Fruit fly (Drosophila melanogaster) whole organism, pupa: Measurements from ENCODE around the gene MED15.

Source experiments
- CG10348 ChIP-seq: fragments of 200-800 bp; sonication (Bioruptor generic); IDR thresholded peaks from 2 replicates; pipeline ENCODE4 v1.3.6; 2022; ENCODE audit warnings: missing biosample characterization, missing genetic modification characterization
- CG12605 ChIP-seq: fragments of 200-800 bp; sonication (Bioruptor generic); IDR thresholded peaks from 2 replicates; pipeline ENCODE4 v1.3.6; 2022; ENCODE audit warnings: missing biosample characterization, missing genetic modification characterization
- CG13204 ChIP-seq: fragments of 200-800 bp; sonication (Bioruptor generic); optimal IDR thresholded peaks from 2 replicates; lab custom pipeline; 2018; ENCODE audit warnings: missing biosample characterization, mild to moderate bottlenecking, missing genetic modification characterization, moderate library complexity
- CG14655 ChIP-seq: fragments of 200-800 bp; sonication (Bioruptor generic); optimal IDR thresholded peaks from 3 replicates; lab custom pipeline; 2017; ENCODE audit warnings: mild to moderate bottlenecking, missing biosample characterization, missing genetic modification reagents, missing genetic modification characterization
- CG15710 ChIP-seq: fragments of 200-800 bp; sonication (Bioruptor generic); optimal IDR thresholded peaks from 2 replicates; lab custom pipeline; 2018; ENCODE audit warnings: missing biosample characterization, mild to moderate bottlenecking, missing genetic modification characterization, moderate library complexity
- CG17806 ChIP-seq: fragments of 200-800 bp; sonication (Bioruptor generic); optimal IDR thresholded peaks from 2 replicates; lab custom pipeline; 2018; ENCODE audit warnings: missing biosample characterization, mild to moderate bottlenecking, missing genetic modification characterization, moderate library complexity
- CG32121 ChIP-seq: fragments of 200-800 bp; sonication (Bioruptor generic); IDR thresholded peaks from 2 replicates; pipeline ENCODE4 v1.3.6; 2022; ENCODE audit warnings: missing biosample characterization, missing genetic modification characterization
- CG34367 ChIP-seq: fragments of 200-800 bp; sonication (Bioruptor generic); optimal IDR thresholded peaks from 2 replicates; lab custom pipeline; 2018; ENCODE audit warnings: missing biosample characterization, mild to moderate bottlenecking, missing genetic modification characterization
- CG4496 ChIP-seq: fragments of 200-800 bp; sonication (Bioruptor generic); IDR thresholded peaks from 3 replicates; pipeline ENCODE4 v1.3.6; 2022; ENCODE audit warnings: missing biosample characterization, missing genetic modification characterization
- CG8159 ChIP-seq: fragments of 200-800 bp; sonication (Bioruptor generic); optimal IDR thresholded peaks from 3 replicates; lab custom pipeline; 2018; ENCODE audit warnings: missing biosample characterization, mild to moderate bottlenecking, missing genetic modification characterization, moderate library complexity
- CG8301 ChIP-seq: fragments of 200-800 bp; sonication (Bioruptor generic); optimal IDR thresholded peaks from 2 replicates; lab custom pipeline; 2018; ENCODE audit warnings: missing biosample characterization, mild to moderate bottlenecking, missing genetic modification characterization
- CG9948 ChIP-seq: fragments of 200-800 bp; sonication (Bioruptor generic); optimal IDR thresholded peaks from 2 replicates; lab custom pipeline; 2018; ENCODE audit warnings: missing biosample characterization, mild to moderate bottlenecking, missing genetic modification characterization, moderate library complexity
- D1 ChIP-seq: fragments of 200-800 bp; sonication (Bioruptor generic); optimal IDR thresholded peaks from 2 replicates; lab custom pipeline; 2018; ENCODE audit warnings: missing biosample characterization, mild to moderate bottlenecking, missing genetic modification characterization, moderate library complexity
- EcR ChIP-seq: fragments of 200-800 bp; sonication (Bioruptor generic); optimal IDR thresholded peaks from 3 replicates; lab custom pipeline; 2019; ENCODE audit warnings: missing biosample characterization, missing genetic modification characterization, mild to moderate bottlenecking, moderate library complexity, missing genetic modification reagents
- Ets98B ChIP-seq: fragments of 200-800 bp; sonication (Bioruptor generic); IDR thresholded peaks from 2 replicates; pipeline ENCODE4 v1.3.6; 2022; ENCODE audit warnings: missing biosample characterization, missing genetic modification characterization
- Pif1A ChIP-seq: fragments of 200-800 bp; sonication (Bioruptor generic); optimal IDR thresholded peaks from 3 replicates; lab custom pipeline; 2016; ENCODE audit warnings: missing biosample characterization, missing genetic modification characterization
- Pif1B ChIP-seq: fragments of 200-800 bp; sonication (Bioruptor generic); optimal IDR thresholded peaks from 3 replicates; lab custom pipeline; 2016; ENCODE audit warnings: missing biosample characterization, missing genetic modification characterization
- Snoo ChIP-seq: fragments of 200-800 bp; sonication (Bioruptor generic); optimal IDR thresholded peaks from 3 replicates; lab custom pipeline; 2017; ENCODE audit warnings: missing biosample characterization, mild to moderate bottlenecking, missing genetic modification characterization, inconsistent platforms
- fd96Ca ChIP-seq: fragments of 200-800 bp; sonication (Bioruptor generic); IDR thresholded peaks from 3 replicates; pipeline ENCODE4 v1.3.6; 2022; ENCODE audit warnings: missing biosample characterization, missing genetic modification characterization
- gl ChIP-seq: fragments of 200-800 bp; sonication (Bioruptor generic); optimal IDR thresholded peaks from 2 replicates; lab custom pipeline; 2018; ENCODE audit warnings: missing biosample characterization, mild to moderate bottlenecking, missing genetic modification characterization
- rn ChIP-seq: fragments of 200-800 bp; sonication (Bioruptor generic); IDR thresholded peaks from 2 replicates; pipeline ENCODE4 v1.3.6; 2022; ENCODE audit warnings: missing biosample characterization, missing genetic modification characterization

MED15 gene

dm6 chr2L:514124-514818 lies 41.5 kb downstream of the MED15 start:
- TF ChIP-seq EcR (GFP tag; lab: Kevin White, UChicago) (no peak), Pif1B (no peak), CG34367 (no peak), CG14655 (no peak), CG8159 (tag; lab: Kevin White, UChicago) (no peak), Ets98B (GFP tag; lab: Robert Waterston, UW) (no peak), CG17806 (no peak), CG12605 (GFP tag; lab: Robert Waterston, UW) (no peak), CG13204 (GFP tag; lab: Kevin White, UChicago) (no peak), CG9948 (tag; lab: Kevin White, UChicago) (no peak)

DNA sequence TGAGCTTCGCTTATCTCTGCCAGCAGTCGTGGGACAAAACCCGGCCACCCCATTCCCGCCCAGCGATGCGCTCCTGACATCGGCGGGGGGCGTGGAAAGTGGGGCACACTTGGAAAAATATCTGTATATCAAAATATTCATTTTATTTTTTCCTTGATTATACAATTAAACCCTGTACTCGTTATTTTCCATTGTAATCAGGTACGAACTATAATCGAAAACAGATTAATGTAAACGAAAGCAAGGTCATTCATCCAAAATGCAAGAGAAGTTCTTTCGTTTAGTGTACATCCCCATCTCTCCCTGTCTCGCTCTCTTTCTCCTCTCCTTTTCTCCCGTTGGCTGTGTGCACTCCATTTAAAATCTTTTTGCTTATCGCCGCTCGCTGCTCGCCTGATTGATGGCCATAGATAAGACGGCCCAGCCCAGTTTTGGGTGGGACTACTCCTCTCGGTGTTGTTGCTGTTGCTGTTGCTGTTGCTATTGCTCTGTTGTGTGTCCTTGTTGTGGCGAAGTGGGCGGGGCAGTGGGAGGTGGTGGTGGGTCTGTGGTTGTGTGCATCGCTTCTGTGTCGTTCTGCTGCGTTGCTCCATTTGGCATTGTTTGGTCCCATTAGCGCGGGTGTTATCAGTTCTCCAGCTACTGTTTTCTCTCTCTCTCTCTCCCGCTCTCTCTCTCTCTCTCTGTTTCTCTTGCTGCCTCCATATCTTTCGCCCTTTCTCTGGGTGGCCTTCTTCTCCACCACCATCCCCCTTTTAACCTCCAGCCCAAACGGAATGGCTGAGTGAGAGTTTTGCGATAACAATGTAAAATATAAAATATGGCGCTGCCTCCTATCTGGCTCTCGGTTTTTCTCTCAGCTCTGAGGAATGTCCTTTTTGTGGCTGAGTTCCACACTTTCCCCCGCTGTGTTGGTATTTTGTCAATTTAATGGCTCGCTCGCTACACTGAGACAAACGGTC lies 43.5 kb downstream of the MED15 start:
- peak; percentile 72 for TF ChIP-seq fd96Ca
- peak; percentile 87 for TF ChIP-seq CG8159 (tag; lab: Kevin White, UChicago)
- TF ChIP-seq EcR (GFP tag; lab: Kevin White, UChicago) = no peak
- no peak for TF ChIP-seq CG12605 (GFP tag; lab: Robert Waterston, UW)
- TF ChIP-seq CG10348 (GFP tag; lab: Robert Waterston, UW) = no peak
- peak; percentile 64; the same call in 1 of the 2 replicates for TF ChIP-seq CG32121 (GFP tag; lab: Robert Waterston, UW)
- peak; percentile 62 for TF ChIP-seq CG34367
- TF ChIP-seq Pif1A (GFP tag; lab: Kevin White, UChicago) = peak; percentile 49
- peak; percentile 83 for TF ChIP-seq CG4496 (GFP tag; lab: Robert Waterston, UW)
- peak; percentile 72 for TF ChIP-seq Snoo (tag; lab: Kevin White, UChicago)
- peak; percentile 74 for TF ChIP-seq CG15710 (tag; lab: Kevin White, UChicago)
- TF ChIP-seq gl (tag; lab: Kevin White, UChicago) = peak; percentile 67
- peak; percentile 82 for TF ChIP-seq CG9948 (tag; lab: Kevin White, UChicago)
- TF ChIP-seq Pif1B = peak; percentile 24
- TF ChIP-seq Ets98B (GFP tag; lab: Robert Waterston, UW) = peak; percentile 67
- TF ChIP-seq CG14655 = peak; percentile 73
- TF ChIP-seq rn (GFP tag; lab: Robert Waterston, UW) = no peak
- TF ChIP-seq CG17806 = peak; percentile 80
- TF ChIP-seq CG13204 (GFP tag; lab: Kevin White, UChicago) = no peak
- peak; percentile 67 for TF ChIP-seq CG8301 (tag; lab: Kevin White, UChicago)
- TF ChIP-seq D1 = no peak

DNA sequence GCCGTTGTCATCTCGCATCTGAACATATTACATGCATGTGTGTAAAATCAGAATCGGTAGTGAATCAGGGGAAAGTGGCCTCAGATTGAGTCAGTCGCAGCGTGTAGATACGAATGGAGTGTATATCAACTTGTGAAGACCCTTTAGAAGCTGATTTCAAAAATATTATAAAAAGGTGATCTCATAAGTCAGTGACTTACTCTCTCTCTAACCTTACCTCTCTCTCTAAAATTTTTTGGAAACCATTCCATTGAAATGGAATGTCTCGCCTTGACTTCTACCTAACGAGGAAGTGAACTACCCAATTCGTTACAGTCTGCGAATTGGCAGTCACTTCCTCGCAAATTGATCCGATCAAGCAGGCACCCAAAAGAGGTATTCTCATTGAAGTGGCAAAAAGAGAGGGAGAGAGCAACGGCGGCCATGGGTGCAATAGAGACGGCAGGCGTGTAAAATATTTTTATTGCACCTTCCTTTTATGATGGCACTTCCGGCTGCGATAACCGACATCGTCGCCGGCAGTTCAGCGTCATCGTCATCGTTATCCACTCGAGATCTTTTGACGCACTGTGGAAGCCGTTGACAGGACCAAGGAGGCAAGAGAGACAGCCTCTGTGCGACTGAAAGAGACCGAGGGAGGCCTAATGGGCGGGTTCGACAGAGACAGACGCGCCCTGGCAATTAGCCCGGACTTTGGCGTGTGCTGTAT lies 45.3 kb downstream of the MED15 start:
- no peak for TF ChIP-seq CG8301 (tag; lab: Kevin White, UChicago)
- no peak for TF ChIP-seq D1
- TF ChIP-seq EcR (GFP tag; lab: Kevin White, UChicago) = no peak
- peak; percentile 16 for TF ChIP-seq Snoo (tag; lab: Kevin White, UChicago)
- no peak for TF ChIP-seq CG34367
- TF ChIP-seq CG8159 (tag; lab: Kevin White, UChicago) = peak; percentile 45
- no peak for TF ChIP-seq gl (tag; lab: Kevin White, UChicago)
- TF ChIP-seq CG13204 (GFP tag; lab: Kevin White, UChicago) = no peak
- no peak for TF ChIP-seq fd96Ca
- no peak for TF ChIP-seq CG12605 (GFP tag; lab: Robert Waterston, UW)
- peak; percentile 19 for TF ChIP-seq CG9948 (tag; lab: Kevin White, UChicago)
- no peak for TF ChIP-seq Ets98B (GFP tag; lab: Robert Waterston, UW)
- no peak for TF ChIP-seq CG14655
- TF ChIP-seq CG10348 (GFP tag; lab: Robert Waterston, UW) = no peak
- peak; percentile 13 for TF ChIP-seq CG17806
- TF ChIP-seq rn (GFP tag; lab: Robert Waterston, UW) = no peak
- peak; percentile 35 for TF ChIP-seq CG15710 (tag; lab: Kevin White, UChicago)
- TF ChIP-seq CG4496 (GFP tag; lab: Robert Waterston, UW) = no peak
- peak; percentile 22 for TF ChIP-seq Pif1B
- no peak for TF ChIP-seq CG32121 (GFP tag; lab: Robert Waterston, UW)
- TF ChIP-seq Pif1A (GFP tag; lab: Kevin White, UChicago) = peak; percentile 51
- TF ChIP-seq, all 21 proteins: peak for 7

DNA sequence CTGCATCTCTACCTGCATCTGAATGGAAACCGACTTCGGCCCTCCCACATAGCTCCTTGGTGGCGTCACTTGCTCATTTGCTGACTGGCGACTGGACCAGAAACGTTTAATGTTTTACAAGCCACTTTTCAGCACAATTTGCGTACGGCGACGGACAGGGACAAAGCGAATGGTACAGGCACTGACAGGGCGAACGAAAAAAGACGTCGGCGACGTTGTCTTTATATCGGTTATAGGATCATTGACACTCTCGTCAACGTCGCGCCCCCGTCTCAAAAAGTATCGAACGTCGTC lies 45.8 kb downstream of the MED15 start:
- TF ChIP-seq rn (GFP tag; lab: Robert Waterston, UW) (no peak), CG9948 (tag; lab: Kevin White, UChicago) (no peak), CG14655 (no peak)
